Worm (Caenorhabditis elegans) whole organism, midembryonic: ENCODE results near the gene nep-12.

Experiments
- T22C8.4 ChIP-seq: fragments of 200-800 bp; sonication (Bioruptor generic); IDR thresholded peaks from 2 replicates; pipeline ENCODE4 v1.3.6; 2022; ENCODE audit warnings: missing genetic modification characterization, missing compliant biosample characterization
- cog-1 ChIP-seq: sonication (generic microtip); optimal IDR thresholded peaks from 2 replicates; lab custom pipeline; 2016; ENCODE audit warnings: missing genetic modification characterization, missing compliant biosample characterization
- flt-1 ChIP-seq: fragments of 200-800 bp; sonication (Bioruptor generic); IDR thresholded peaks from 2 replicates; pipeline ENCODE4 v1.3.6; 2022; ENCODE audit warnings: missing genetic modification characterization, missing compliant biosample characterization
- klf-2 ChIP-seq: fragments of 200-800 bp; sonication (Bioruptor generic); conservative IDR thresholded peaks from 2 replicates; pipeline ENCODE4 v1.3.6; 2022; ENCODE audit warnings: missing genetic modification reagents, missing genetic modification characterization, missing compliant biosample characterization
- med-1 ChIP-seq: sonication (generic microtip); optimal IDR thresholded peaks from 2 replicates; lab custom pipeline; 2017; ENCODE audit warnings: missing genetic modification characterization, mild to moderate bottlenecking, missing compliant biosample characterization, antibody characterized with exemption, missing genetic modification reagents; ENCODE audit not compliant: insufficient read depth
- ref-1 ChIP-seq: fragments of 200-800 bp; sonication (Bioruptor generic); conservative IDR thresholded peaks from 2 replicates; pipeline ENCODE4 v1.3.6; 2022; ENCODE audit warnings: missing genetic modification reagents, missing genetic modification characterization, missing compliant biosample characterization
- tab-1 ChIP-seq: fragments of 200-800 bp; sonication (Bioruptor generic); IDR thresholded peaks from 2 replicates; pipeline ENCODE4 v1.3.6; 2022; ENCODE audit warnings: missing genetic modification characterization, missing compliant biosample characterization
- ztf-23 ChIP-seq: fragments of 200-800 bp; sonication (Bioruptor generic); IDR thresholded peaks from 2 replicates; pipeline ENCODE4 v1.3.6; 2022; ENCODE audit warnings: missing genetic modification reagents, missing genetic modification characterization, missing compliant biosample characterization
- ztf-29 ChIP-seq: fragments of 200-800 bp; sonication (Bioruptor generic); IDR thresholded peaks from 2 replicates; pipeline ENCODE4 v1.3.6; 2022; ENCODE audit warnings: missing genetic modification reagents, missing genetic modification characterization, missing compliant biosample characterization

Gene nep-12

ce11 chrII:4786181-4786580 is 1.8 kb upstream of the nep-12 start, which contains the start of gene msp-3:
msp-3 (minus strand) TSS chrII:4786281.
- TF ChIP-seq klf-2 (no peak), T22C8.4 (GFP tag; lab: Robert Waterston, UW) (no peak), flt-1 (GFP tag; lab: Robert Waterston, UW) (no peak), ref-1 (no peak), cog-1 (tag; lab: Kevin White, UChicago) (no peak), ztf-29 (GFP tag; lab: Robert Waterston, UW) (no peak), tab-1 (GFP tag; lab: Robert Waterston, UW) (no peak), ztf-23 (GFP tag; lab: Robert Waterston, UW) (no peak), med-1 (no peak)

DNA sequence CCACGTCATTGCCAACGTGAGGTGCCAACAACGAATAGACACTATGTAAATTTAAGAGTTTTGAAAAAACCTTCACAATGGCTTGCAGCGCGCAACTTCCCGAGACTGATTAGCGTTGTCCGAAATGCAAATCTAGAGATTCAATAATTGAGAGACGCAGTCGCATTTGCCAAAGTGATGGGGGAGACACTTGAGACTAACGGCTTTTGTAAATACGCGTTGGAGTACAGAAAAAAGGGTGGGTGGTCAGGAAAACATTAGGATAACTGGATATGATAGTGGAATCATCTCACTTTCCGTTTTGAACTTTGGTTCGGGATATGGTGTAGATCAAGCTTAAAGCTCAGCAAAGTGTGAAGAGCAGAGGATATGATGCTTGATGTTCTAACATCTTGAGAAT is 4.6 kb downstream of the nep-12 start:
- no peak for TF ChIP-seq med-1
- no peak for TF ChIP-seq cog-1 (tag; lab: Kevin White, UChicago)
- no peak for TF ChIP-seq tab-1 (GFP tag; lab: Robert Waterston, UW)
- TF ChIP-seq ztf-23 (GFP tag; lab: Robert Waterston, UW) = no peak
- no peak for TF ChIP-seq ref-1
- TF ChIP-seq ztf-29 (GFP tag; lab: Robert Waterston, UW) = no peak
- TF ChIP-seq T22C8.4 (GFP tag; lab: Robert Waterston, UW) = no peak
- TF ChIP-seq klf-2 = no peak
- no peak for TF ChIP-seq flt-1 (GFP tag; lab: Robert Waterston, UW)

DNA sequence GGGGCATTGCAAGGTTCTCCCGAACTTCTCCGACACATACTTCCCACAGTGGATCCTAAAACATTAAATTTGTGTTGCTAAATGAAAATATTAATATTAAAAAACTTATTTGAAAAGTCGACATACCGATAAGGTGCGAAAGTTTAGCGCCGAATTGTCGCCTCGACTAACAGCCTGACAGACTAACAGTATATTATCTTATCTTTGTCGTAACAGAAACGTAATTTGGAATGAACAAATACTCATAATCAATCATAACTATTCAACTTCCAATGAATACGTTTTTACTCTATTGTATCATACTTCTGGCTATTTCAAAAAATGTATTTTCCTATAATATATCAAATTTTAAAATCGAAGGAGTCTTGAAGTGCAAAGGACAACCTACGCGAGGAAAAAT is 7.4 kb downstream of the nep-12 start, which contains the start of gene F26G1.11:
Gene F26G1.11, plus strand, starts transcription at position 205 of the 400 bp plus-strand sequence.
- no peak for TF ChIP-seq ztf-29 (GFP tag; lab: Robert Waterston, UW)
- no peak for TF ChIP-seq flt-1 (GFP tag; lab: Robert Waterston, UW)

ce11 chrII:4775802-4776201 is 8.5 kb downstream of the nep-12 start:
- TF ChIP-seq tab-1 (GFP tag; lab: Robert Waterston, UW) = no peak

ce11 chrII:4773891-4774432 is 10.4 kb downstream of the nep-12 start, which contains the start of the genes F26G1.9 and F26G1.10:
F26G1.9 (minus strand) TSS chrII:4773991.
F26G1.10 (plus strand) TSS chrII:4774382.
- TF ChIP-seq flt-1 (GFP tag; lab: Robert Waterston, UW) (no peak), med-1 (no peak), T22C8.4 (GFP tag; lab: Robert Waterston, UW) (no peak), klf-2 (no peak), tab-1 (GFP tag; lab: Robert Waterston, UW) (no peak), ztf-29 (GFP tag; lab: Robert Waterston, UW) (no peak), ref-1 (no peak), cog-1 (tag; lab: Kevin White, UChicago) (no peak), ztf-23 (GFP tag; lab: Robert Waterston, UW) (no peak)

DNA sequence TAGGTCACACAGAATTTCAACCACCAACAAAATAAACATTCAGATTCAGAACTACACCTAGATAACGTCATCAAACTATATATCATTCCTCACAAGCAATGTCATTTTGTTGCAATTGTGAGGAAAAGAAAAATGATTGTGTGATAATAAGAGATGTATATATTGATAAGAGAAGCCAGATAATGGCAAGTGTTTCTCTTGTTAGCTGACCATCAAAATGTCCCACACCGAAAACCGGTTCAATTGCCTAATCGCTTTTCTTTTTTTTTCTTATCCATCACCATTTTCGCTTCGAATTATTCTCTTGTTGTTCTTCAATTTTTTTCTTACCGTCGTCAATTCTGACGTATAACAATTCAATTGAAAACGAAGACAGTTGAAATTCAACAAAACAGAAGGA is 11.9 kb downstream of the nep-12 start:
- no peak for TF ChIP-seq ztf-29 (GFP tag; lab: Robert Waterston, UW)
- no peak for TF ChIP-seq ztf-23 (GFP tag; lab: Robert Waterston, UW)
- TF ChIP-seq flt-1 (GFP tag; lab: Robert Waterston, UW) = no peak
- TF ChIP-seq med-1 = no peak
- TF ChIP-seq ref-1 = no peak
- TF ChIP-seq klf-2 = no peak
- no peak for TF ChIP-seq cog-1 (tag; lab: Kevin White, UChicago)

ce11 chrII:4771282-4771681 is 13.1 kb downstream of the nep-12 start, which contains the start of gene F26G1.5:
F26G1.5 (minus strand) TSS chrII:4771382.
- TF ChIP-seq klf-2 (no peak), cog-1 (tag; lab: Kevin White, UChicago) (no peak), ztf-29 (GFP tag; lab: Robert Waterston, UW) (no peak), T22C8.4 (GFP tag; lab: Robert Waterston, UW) (no peak), flt-1 (GFP tag; lab: Robert Waterston, UW) (no peak), tab-1 (GFP tag; lab: Robert Waterston, UW) (no peak), med-1 (no peak), ztf-23 (GFP tag; lab: Robert Waterston, UW) (no peak), ref-1 (no peak)

DNA sequence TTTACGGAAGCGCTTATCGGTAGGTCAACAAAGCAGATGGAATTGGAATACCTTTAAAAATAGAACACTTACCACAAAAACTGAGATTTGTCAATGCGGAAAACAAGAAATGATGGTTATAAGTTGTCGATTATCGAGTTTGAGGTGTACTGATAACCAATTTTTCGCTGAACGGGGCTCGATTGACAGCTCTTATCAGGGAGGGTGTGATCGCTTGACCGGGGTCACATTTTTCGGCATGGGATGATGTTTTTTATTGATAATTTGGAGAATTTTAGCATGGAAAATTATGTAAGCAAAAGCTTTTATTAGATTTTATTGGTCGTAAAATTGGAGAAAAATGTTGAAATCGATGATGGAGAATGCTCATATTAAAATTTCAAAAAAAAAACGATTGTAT is 14.4 kb downstream of the nep-12 start:
- no peak for TF ChIP-seq ztf-23 (GFP tag; lab: Robert Waterston, UW)
- no peak for TF ChIP-seq ztf-29 (GFP tag; lab: Robert Waterston, UW)
- no peak for TF ChIP-seq ref-1
- TF ChIP-seq flt-1 (GFP tag; lab: Robert Waterston, UW) = no peak
- no peak for TF ChIP-seq cog-1 (tag; lab: Kevin White, UChicago)
- no peak for TF ChIP-seq T22C8.4 (GFP tag; lab: Robert Waterston, UW)
- no peak for TF ChIP-seq klf-2
- TF ChIP-seq med-1 = no peak
- TF ChIP-seq tab-1 (GFP tag; lab: Robert Waterston, UW) = no peak

ce11 chrII:4769096-4769495 is 15.2 kb downstream of the nep-12 start:
- no peak for TF ChIP-seq flt-1 (GFP tag; lab: Robert Waterston, UW)
- TF ChIP-seq T22C8.4 (GFP tag; lab: Robert Waterston, UW) = no peak
- TF ChIP-seq ref-1 = no peak
- no peak for TF ChIP-seq ztf-29 (GFP tag; lab: Robert Waterston, UW)
- no peak for TF ChIP-seq cog-1 (tag; lab: Kevin White, UChicago)
- TF ChIP-seq med-1 = no peak
- TF ChIP-seq klf-2 = no peak
- no peak for TF ChIP-seq ztf-23 (GFP tag; lab: Robert Waterston, UW)
- no peak for TF ChIP-seq tab-1 (GFP tag; lab: Robert Waterston, UW)

DNA sequence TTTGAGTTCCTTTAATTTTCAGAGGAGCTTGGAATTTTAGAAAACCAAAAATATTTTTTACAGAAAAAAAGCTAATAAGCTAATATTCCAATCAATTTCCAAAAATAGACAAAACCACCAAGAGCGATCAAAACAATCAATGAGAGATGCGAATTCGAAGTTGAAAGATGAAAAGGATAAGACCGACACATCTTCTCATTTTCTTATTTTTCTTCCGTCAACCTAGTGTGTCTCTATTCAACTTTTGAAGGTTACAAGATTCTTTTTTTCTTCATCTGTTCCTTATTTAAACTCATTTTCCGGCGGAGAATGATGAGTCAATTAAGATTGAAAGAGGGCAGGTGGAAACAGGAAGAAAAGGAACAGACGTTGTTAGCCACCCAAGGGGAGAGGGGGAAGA is 16.7 kb downstream of the nep-12 start:
- TF ChIP-seq tab-1 (GFP tag; lab: Robert Waterston, UW) (no peak), ztf-29 (GFP tag; lab: Robert Waterston, UW) (no peak), klf-2 (no peak), T22C8.4 (GFP tag; lab: Robert Waterston, UW) (no peak), ztf-23 (GFP tag; lab: Robert Waterston, UW) (no peak), ref-1 (no peak), flt-1 (GFP tag; lab: Robert Waterston, UW) (no peak), med-1 (no peak), cog-1 (tag; lab: Kevin White, UChicago) (no peak)
